Fruit fly (Drosophila melanogaster) Kc167 (cell line): ENCODE measurements around the gene vvl.

ENCODE experiments used
- Myc ChIP-seq: fragments of >200 bp; optimal IDR thresholded peaks from 2 replicates; lab custom pipeline; 2017; ENCODE audit warnings: missing external identifiers
- Sin3A ChIP-seq: fragments of >200 bp; optimal IDR thresholded peaks from 2 replicates; lab custom pipeline; 2018; ENCODE audit warnings: missing external identifiers
- h ChIP-seq: fragments of >200 bp; optimal IDR thresholded peaks from 3 replicates; lab custom pipeline; 2018; ENCODE audit warnings: missing external identifiers
- psq ChIP-seq: fragments of >200 bp; optimal IDR thresholded peaks from 2 replicates; lab custom pipeline; 2017; ENCODE audit warnings: missing external identifiers
- ttk ChIP-seq: sonication (Bioruptor generic); optimal IDR thresholded peaks from 2 replicates; lab custom pipeline; 2017; ENCODE audit warnings: missing external identifiers

DNA sequence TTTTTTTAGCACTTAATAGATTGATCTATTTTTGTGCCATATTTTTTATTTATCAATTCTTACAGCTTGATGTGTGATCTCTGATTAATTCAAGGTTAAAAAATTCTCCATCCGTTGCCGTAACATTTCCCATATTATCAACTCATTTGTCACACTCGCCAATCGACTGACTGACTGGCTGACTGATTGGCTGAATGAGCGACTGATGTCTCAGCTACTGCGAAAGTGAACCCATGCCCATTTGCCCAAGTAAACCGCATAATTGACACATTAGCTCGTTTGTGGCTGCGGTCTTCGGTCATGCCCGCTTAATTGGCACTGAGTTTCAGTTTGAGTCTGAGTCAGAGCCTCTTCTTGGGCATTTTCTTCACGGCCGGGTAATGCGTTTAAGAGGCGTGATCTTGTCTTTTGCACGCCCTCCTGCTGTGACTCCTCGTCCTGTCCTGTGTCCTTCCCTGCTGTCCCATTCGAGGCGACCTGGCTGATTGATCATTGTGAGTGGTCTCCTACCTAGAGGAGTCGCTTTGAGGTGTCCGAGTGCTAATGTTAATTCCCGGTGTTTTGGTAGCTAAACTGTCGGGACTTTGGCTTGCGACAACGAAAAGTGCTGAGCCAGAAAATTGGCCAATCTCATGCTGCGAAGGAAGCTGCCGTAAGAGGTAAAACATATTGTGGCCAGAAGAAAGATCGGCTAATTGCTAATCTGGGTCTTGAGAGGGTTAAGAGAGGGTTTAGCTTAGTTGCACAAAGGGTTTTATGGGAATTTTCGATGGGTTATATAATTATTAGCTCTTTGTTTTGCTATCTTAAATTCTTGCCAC, 31.0 kb downstream of the vvl start:
- TF ChIP-seq Sin3A (lab: Kevin White, UChicago), result no peak
- TF ChIP-seq psq, result no peak
- TF ChIP-seq Myc (lab: Kevin White, UChicago), result no peak
- no peak for TF ChIP-seq h (lab: Kevin White, UChicago)
- TF ChIP-seq ttk, result no peak
